Worm (Caenorhabditis elegans) whole organism, young adult: Measurements from ENCODE around the gene F40C5.1.
"Not testable (repeated sequence)": the region's sequence is repeated elsewhere in the genome, so short reads cannot be mapped to it uniquely, and the experiment has no call there.

Experiments
- B0261.1 ChIP-seq: sonication (generic microtip); optimal IDR thresholded peaks from 2 replicates; lab custom pipeline; 2016; ENCODE audit warnings: mild to moderate bottlenecking, missing genetic modification characterization, moderate library complexity, missing compliant biosample characterization
- C06A6.2 ChIP-seq: fragments of 200-800 bp; sonication (Bioruptor generic); conservative IDR thresholded peaks from 2 replicates; pipeline ENCODE4 v1.3.6; 2022; ENCODE audit warnings: missing genetic modification characterization, missing compliant biosample characterization
- C17E4.6 ChIP-seq: fragments of 200-800 bp; sonication (Bioruptor generic); IDR thresholded peaks from 2 replicates; pipeline ENCODE4 v1.3.6; 2022; ENCODE audit warnings: missing genetic modification reagents, missing genetic modification characterization, missing compliant biosample characterization
- F22D6.2 ChIP-seq: sonication (generic microtip); optimal IDR thresholded peaks from 2 replicates; lab custom pipeline; 2016; ENCODE audit warnings: mild to moderate bottlenecking, missing genetic modification characterization, missing compliant biosample characterization
- F39B2.1 ChIP-seq: fragments of 200-800 bp; sonication (Bioruptor generic); IDR thresholded peaks from 2 replicates; pipeline ENCODE4 v1.3.6; 2022; ENCODE audit warnings: missing genetic modification reagents, missing genetic modification characterization, missing compliant biosample characterization
- T07F8.4 ChIP-seq: sonication (generic microtip); optimal IDR thresholded peaks from 2 replicates; lab custom pipeline; 2016; ENCODE audit warnings: mild to moderate bottlenecking, missing genetic modification characterization, moderate library complexity, missing compliant biosample characterization
- T26A5.8 ChIP-seq: sonication (generic microtip); optimal IDR thresholded peaks from 2 replicates; lab custom pipeline; 2016; ENCODE audit warnings: missing genetic modification characterization, missing compliant biosample characterization
- aptf-2 ChIP-seq: fragments of 200-800 bp; sonication (Bioruptor generic); conservative IDR thresholded peaks from 2 replicates; pipeline ENCODE4 v1.3.6; 2022; ENCODE audit warnings: missing genetic modification reagents, missing genetic modification characterization, missing compliant biosample characterization
- atf-7 ChIP-seq: sonication (generic microtip); optimal IDR thresholded peaks from 2 replicates; lab custom pipeline; 2017; ENCODE audit warnings: mild to moderate bottlenecking, missing genetic modification characterization, missing compliant biosample characterization
- attf-5 ChIP-seq: fragments of 200-800 bp; sonication (Bioruptor generic); optimal IDR thresholded peaks from 2 replicates; lab custom pipeline; 2018; ENCODE audit warnings: mild to moderate bottlenecking, missing genetic modification characterization, missing compliant biosample characterization
- cebp-1 ChIP-seq, 2 experiments: fragments of 200-800 bp in 1 of 2; sonication (Bioruptor generic) in 1 of 2; sonication (generic microtip) in 1 of 2; IDR thresholded peaks in 1 of 2; optimal IDR thresholded peaks in 1 of 2; 2 replicates each; pipeline versions ENCODE4 v1.3.6 to Lab custom; 2017 to 2022; ENCODE audit warnings: missing compliant biosample characterization in 2 of 2, missing genetic modification characterization in 2 of 2, mild to moderate bottlenecking in 1 of 2, missing genetic modification reagents in 1 of 2, moderate library complexity in 1 of 2
- ceh-40 ChIP-seq: fragments of 200-800 bp; sonication (Bioruptor generic); IDR thresholded peaks from 2 replicates; pipeline ENCODE4 v1.3.6; 2022; ENCODE audit warnings: missing genetic modification characterization, missing compliant biosample characterization
- ceh-79 ChIP-seq: sonication (generic microtip); optimal IDR thresholded peaks from 2 replicates; lab custom pipeline; 2017; ENCODE audit warnings: mild to moderate bottlenecking, missing genetic modification characterization, missing compliant biosample characterization
- die-1 ChIP-seq: sonication (generic microtip); optimal IDR thresholded peaks from 2 replicates; lab custom pipeline; 2016; ENCODE audit warnings: missing genotype, mild to moderate bottlenecking, missing genetic modification characterization, missing compliant biosample characterization
- gei-17 ChIP-seq: fragments of 200-800 bp; sonication (Bioruptor generic); optimal IDR thresholded peaks from 2 replicates; lab custom pipeline; 2018; ENCODE audit warnings: mild to moderate bottlenecking, missing genetic modification characterization, missing compliant biosample characterization
- hmg-1.2 ChIP-seq: fragments of 200-800 bp; sonication (Bioruptor generic); IDR thresholded peaks from 2 replicates; pipeline ENCODE4 v1.3.6; 2022; ENCODE audit warnings: missing genetic modification reagents, missing genetic modification characterization, missing compliant biosample characterization
- hmg-20 ChIP-seq: fragments of 200-800 bp; sonication (Bioruptor generic); IDR thresholded peaks from 2 replicates; pipeline ENCODE4 v1.3.6; 2022; ENCODE audit warnings: missing genetic modification reagents, missing genetic modification characterization, missing compliant biosample characterization
- hsf-1 ChIP-seq: fragments of 200-800 bp; sonication (Bioruptor generic); IDR thresholded peaks from 2 replicates; pipeline ENCODE4 v1.3.6; 2022; ENCODE audit warnings: missing genetic modification reagents, missing genetic modification characterization, missing compliant biosample characterization
- let-607 ChIP-seq, 2 experiments: fragments of 200-800 bp in 1 of 2; sonication (Bioruptor generic) in 1 of 2; sonication (generic microtip) in 1 of 2; optimal IDR thresholded peaks; 2 replicates each; lab custom pipeline; 2016 to 2018; ENCODE audit warnings: mild to moderate bottlenecking in 2 of 2, missing compliant biosample characterization in 2 of 2, missing genetic modification characterization in 2 of 2, moderate library complexity in 2 of 2, missing genotype in 1 of 2
- lin-26 ChIP-seq: fragments of 200-800 bp; sonication (Bioruptor generic); IDR thresholded peaks from 2 replicates; pipeline ENCODE4 v1.3.6; 2022; ENCODE audit warnings: missing genetic modification reagents, missing genetic modification characterization, missing compliant biosample characterization
- madf-6 ChIP-seq: fragments of 200-800 bp; sonication (Bioruptor generic); IDR thresholded peaks from 2 replicates; pipeline ENCODE4 v1.3.6; 2022; ENCODE audit warnings: missing genetic modification reagents, missing genetic modification characterization, missing compliant biosample characterization
- mcd-1 ChIP-seq: fragments of 200-800 bp; sonication (Bioruptor generic); IDR thresholded peaks from 2 replicates; pipeline ENCODE4 v1.3.6; 2022; ENCODE audit warnings: missing genetic modification reagents, missing genetic modification characterization, missing compliant biosample characterization
- mes-4 ChIP-seq: sonication (generic microtip); optimal IDR thresholded peaks from 2 replicates; lab custom pipeline; 2016; ENCODE audit warnings: missing genotype, missing genetic modification characterization, missing compliant biosample characterization
- nfya-2 ChIP-seq: fragments of 200-800 bp; sonication (Bioruptor generic); IDR thresholded peaks from 2 replicates; pipeline ENCODE4 v1.3.6; 2022; ENCODE audit warnings: missing genetic modification reagents, missing genetic modification characterization, missing compliant biosample characterization
- nfyb-1 ChIP-seq: fragments of 200-800 bp; sonication (Bioruptor generic); IDR thresholded peaks from 2 replicates; pipeline ENCODE4 v1.3.6; 2022; ENCODE audit warnings: missing genetic modification reagents, missing genetic modification characterization, missing compliant biosample characterization
- nhr-27 ChIP-seq: fragments of 200-800 bp; sonication (Bioruptor generic); optimal IDR thresholded peaks from 2 replicates; lab custom pipeline; 2018; ENCODE audit warnings: mild to moderate bottlenecking, missing genetic modification characterization, moderate library complexity, missing compliant biosample characterization
- nhr-90 ChIP-seq: sonication (generic microtip); optimal IDR thresholded peaks from 2 replicates; lab custom pipeline; 2016; ENCODE audit warnings: missing genotype, mild to moderate bottlenecking, missing genetic modification characterization, missing compliant biosample characterization
- pbrm-1 ChIP-seq: fragments of 200-800 bp; sonication (Bioruptor generic); IDR thresholded peaks from 2 replicates; pipeline ENCODE4 v1.3.6; 2022; ENCODE audit warnings: missing genetic modification reagents, missing genetic modification characterization, missing compliant biosample characterization
- pha-4 ChIP-seq: fragments of 150-350 bp; sonication (generic microtip); optimal IDR thresholded peaks from 2 replicates; lab custom pipeline; 2014; ENCODE audit warnings: missing biosample characterization, missing genetic modification reagents, missing genetic modification characterization
- repo-1 ChIP-seq: sonication (generic microtip); optimal IDR thresholded peaks from 2 replicates; lab custom pipeline; 2017; ENCODE audit warnings: mild to moderate bottlenecking, missing genetic modification characterization, missing compliant biosample characterization
- rpc-1 ChIP-seq, 2 experiments: fragments of 150-350 bp in 1 of 2; sonication (generic microtip) in 1 of 2; optimal IDR thresholded peaks; 2 replicates each; lab custom pipeline; 2014 to 2018; ENCODE audit warnings: missing biosample characterization in 1 of 2, missing genetic modification characterization in 1 of 2, missing genetic modification reagents in 1 of 2, missing genotype in 1 of 2
- sdz-38 ChIP-seq: sonication (generic microtip); optimal IDR thresholded peaks from 2 replicates; lab custom pipeline; 2016; ENCODE audit warnings: missing genotype, missing genetic modification characterization, missing compliant biosample characterization
- snpc-1.3 ChIP-seq: sonication (generic microtip); optimal IDR thresholded peaks from 2 replicates; lab custom pipeline; 2017; ENCODE audit warnings: missing genetic modification characterization, mild to moderate bottlenecking, missing compliant biosample characterization, antibody characterized with exemption, moderate library complexity, missing genotype, missing genetic modification reagents; ENCODE audit not compliant: insufficient read depth
- snpc-3.4 ChIP-seq: sonication (generic microtip); optimal IDR thresholded peaks from 2 replicates; lab custom pipeline; 2017; ENCODE audit warnings: missing genetic modification characterization, mild to moderate bottlenecking, missing compliant biosample characterization, antibody characterized with exemption, moderate library complexity, missing genotype, missing genetic modification reagents
- somi-1 ChIP-seq: fragments of 200-800 bp; sonication (Bioruptor generic); optimal IDR thresholded peaks from 2 replicates; lab custom pipeline; 2018; ENCODE audit warnings: mild to moderate bottlenecking, missing genetic modification characterization, missing compliant biosample characterization
- tbx-9 ChIP-seq: sonication (generic microtip); optimal IDR thresholded peaks from 2 replicates; lab custom pipeline; 2016; ENCODE audit warnings: borderline replicate concordance, missing genetic modification characterization, inconsistent platforms, missing compliant biosample characterization
- xnd-1 ChIP-seq: sonication (generic microtip); optimal IDR thresholded peaks from 2 replicates; lab custom pipeline; 2016; ENCODE audit warnings: missing genotype, missing genetic modification reagents, missing genetic modification characterization, missing compliant biosample characterization
- zfh-2 ChIP-seq: fragments of 200-800 bp; sonication (Bioruptor generic); conservative IDR thresholded peaks from 2 replicates; pipeline ENCODE4 v1.3.6; 2022; ENCODE audit warnings: missing genetic modification reagents, missing genetic modification characterization, missing compliant biosample characterization
- ztf-22 ChIP-seq: fragments of 200-800 bp; sonication (Bioruptor generic); optimal IDR thresholded peaks from 2 replicates; lab custom pipeline; 2018; ENCODE audit warnings: mild to moderate bottlenecking, missing genetic modification characterization, moderate library complexity, missing compliant biosample characterization

F40C5.1 gene

ce11 chrV:3594936-3595335 is 22.4 kb downstream of the F40C5.1 start, which contains the start of gene srh-213:
Gene srh-213, minus strand, starts transcription at chrV:3595036.
- TF ChIP-seq die-1 (tag; lab: Kevin White, UChicago) = no peak
- no peak for TF ChIP-seq pbrm-1
- TF ChIP-seq xnd-1 (tag; lab: Kevin White, UChicago) = no peak
- no peak for TF ChIP-seq F39B2.1
- TF ChIP-seq let-607 (tag; optimal IDR thresholded peaks at IDR 0.05; lab: Kevin White, UChicago) = no peak
- no peak for TF ChIP-seq nfyb-1
- TF ChIP-seq pha-4 (tag; lab: Kevin White, UChicago) = no peak
- TF ChIP-seq T26A5.8 (tag; lab: Kevin White, UChicago) = no peak
- TF ChIP-seq nfya-2 (GFP tag; lab: Robert Waterston, UW) = no peak
- no peak for TF ChIP-seq T07F8.4 (tag; lab: Kevin White, UChicago)

DNA sequence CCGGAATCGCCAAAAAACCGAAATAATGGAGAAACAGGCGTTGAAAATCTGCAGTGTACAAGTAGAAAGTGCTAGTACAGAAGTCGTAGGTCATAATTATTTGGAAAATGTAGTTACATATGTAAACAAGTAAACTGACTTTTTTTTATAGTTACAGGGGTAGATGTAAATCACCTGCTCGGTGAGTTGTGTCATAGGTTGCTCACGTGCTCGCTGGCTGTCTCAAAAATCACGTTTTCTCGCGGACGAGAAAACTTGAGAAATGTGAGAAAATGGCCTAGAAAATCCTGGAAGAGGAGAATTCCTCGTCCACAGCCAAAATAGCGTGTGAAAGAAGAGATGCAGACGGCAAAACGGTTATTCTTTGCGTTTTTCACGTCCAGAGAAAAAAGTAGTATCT is 24.5 kb downstream of the F40C5.1 start, which contains the start of gene srh-212:
TSS of gene srh-212 (minus strand) at position 101 of the 400 bp plus-strand sequence.
- not testable (repeated sequence) for TF ChIP-seq cebp-1 (GFP tag; IDR thresholded peaks at IDR 0.05; lab: Robert Waterston, UW); cebp-1 (tag; optimal IDR thresholded peaks at IDR 0.05; lab: Kevin White, UChicago); F39B2.1; C06A6.2 (GFP tag; lab: Robert Waterston, UW)

- no peak for TF ChIP-seq nhr-27 (tag; lab: Kevin White, UChicago)
- TF ChIP-seq nhr-90 (tag; lab: Kevin White, UChicago) = no peak
- no peak for TF ChIP-seq madf-6
- no peak for TF ChIP-seq F39B2.1
Observed at ce11 chrV:3600570-3600969, 28.1 kb downstream of the F40C5.1 start, which contains the start of gene T22F3.7. Gene T22F3.7, minus strand, starts transcription at chrV:3600670.

DNA sequence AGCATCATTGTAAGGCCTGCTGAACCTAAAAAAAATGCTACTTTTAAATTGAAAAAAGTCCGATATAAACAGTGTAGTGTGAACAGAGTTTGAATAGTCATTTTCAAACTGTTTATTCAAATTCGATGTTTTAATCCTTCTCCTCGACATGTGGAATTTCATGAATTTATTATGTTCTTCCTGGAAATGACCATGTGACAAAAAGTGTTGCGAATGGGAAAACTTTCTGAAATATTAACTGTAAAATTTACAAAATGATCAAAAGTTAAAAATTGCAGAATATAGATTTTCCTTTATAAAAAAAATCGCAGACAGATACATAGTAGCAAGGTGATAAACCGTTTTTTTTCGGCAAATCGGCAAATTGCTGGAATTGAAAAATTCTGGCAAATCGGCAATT is 32.8 kb downstream of the F40C5.1 start, which contains the start of gene T22F3.8:
TSS of gene T22F3.8 (minus strand) at position 101 of the 400 bp plus-strand sequence.
- TF ChIP-seq snpc-3.4 (tag; lab: Kevin White, UChicago) (no peak), somi-1 (GFP tag; lab: Kevin White, UChicago) (no peak), mes-4 (tag; lab: Kevin White, UChicago) (no peak), ceh-40 (GFP tag; lab: Robert Waterston, UW) (no peak), F39B2.1 (no peak), C06A6.2 (GFP tag; lab: Robert Waterston, UW) (no peak), rpc-1 (optimal IDR thresholded peaks at IDR 0.05; lab: Kevin White, UChicago) (no peak), rpc-1 (tag; optimal IDR thresholded peaks at IDR 0.05; lab: Kevin White, UChicago) (no peak), B0261.1 (tag; lab: Kevin White, UChicago) (no peak), sdz-38 (tag; lab: Kevin White, UChicago) (no peak), hmg-20 (GFP tag; lab: Robert Waterston, UW) (no peak), let-607 (tag; optimal IDR thresholded peaks at IDR 0.05; lab: Kevin White, UChicago) (no peak), atf-7 (tag; lab: Kevin White, UChicago) (no peak)

DNA sequence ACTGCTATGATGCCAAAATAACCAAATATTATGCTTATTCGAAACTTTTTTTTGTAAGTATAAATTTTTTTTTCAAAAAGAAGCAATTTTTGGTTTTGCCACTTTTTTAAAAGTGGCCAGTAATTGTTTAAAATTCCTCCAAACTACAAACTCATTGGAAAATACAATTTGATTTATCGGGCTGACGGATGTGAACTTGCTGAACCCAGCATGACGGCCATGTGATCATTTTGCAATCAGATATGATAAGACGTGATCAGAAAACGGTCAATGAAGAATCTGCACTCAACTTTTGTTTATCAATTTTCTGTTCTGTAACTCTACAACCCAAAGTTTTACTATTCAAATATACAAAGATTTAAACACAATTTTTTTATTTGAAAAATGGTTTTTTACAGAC is 33.9 kb downstream of the F40C5.1 start:
- TF ChIP-seq hmg-1.2 (GFP tag; lab: Robert Waterston, UW) = no peak
- TF ChIP-seq ceh-79 (tag; lab: Kevin White, UChicago) = no peak
- no peak for TF ChIP-seq aptf-2
- no peak for TF ChIP-seq zfh-2 (GFP tag; lab: Robert Waterston, UW)
- TF ChIP-seq F22D6.2 (tag; lab: Kevin White, UChicago) = no peak
- no peak for TF ChIP-seq hsf-1 (GFP tag; lab: Robert Waterston, UW)
- TF ChIP-seq tbx-9 (tag; lab: Kevin White, UChicago) = no peak
- no peak for TF ChIP-seq mcd-1 (GFP tag; lab: Robert Waterston, UW)
- TF ChIP-seq attf-5 (GFP tag; lab: Kevin White, UChicago) = no peak
- TF ChIP-seq C17E4.6 (GFP tag; lab: Robert Waterston, UW) = no peak
- no peak for TF ChIP-seq snpc-1.3
- no peak for TF ChIP-seq lin-26 (GFP tag; lab: Robert Waterston, UW)
- TF ChIP-seq atf-7 (tag; lab: Kevin White, UChicago) = no peak
- TF ChIP-seq ztf-22 (GFP tag; lab: Kevin White, UChicago) = no peak
- no peak for TF ChIP-seq gei-17 (GFP tag; lab: Kevin White, UChicago)
- TF ChIP-seq repo-1 (tag; lab: Kevin White, UChicago) = no peak
- TF ChIP-seq C06A6.2 (GFP tag; lab: Robert Waterston, UW) = no peak
- TF ChIP-seq, all 124 proteins: peak for 0
